Worm (Caenorhabditis elegans): ENCODE results near the gene denn-4.

The denn-4 gene

DNA sequence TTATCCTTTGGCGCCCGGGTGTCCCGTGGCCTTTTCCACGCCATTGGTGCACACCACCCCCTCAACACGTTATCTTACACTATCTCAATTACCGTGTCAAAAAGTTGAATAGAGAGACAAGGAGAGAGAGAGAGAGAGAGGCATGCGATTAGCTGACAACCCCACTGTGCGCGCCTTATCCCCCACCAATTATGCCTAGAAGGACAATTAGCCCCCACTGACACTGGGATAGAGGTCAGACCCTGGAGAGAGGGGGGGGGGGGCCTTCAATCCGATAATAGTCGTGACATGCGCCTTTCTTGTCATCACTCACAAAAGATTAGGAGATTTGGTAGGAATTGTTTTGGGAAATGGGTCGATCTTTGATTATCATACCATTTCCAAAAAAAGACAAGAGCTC, 27.7 kb upstream of the denn-4 start:
- TF ChIP-seq lin-14 (GFP tag; optimal IDR thresholded peaks at IDR 0.05) (peak; percentile 8), mab-9 (GFP tag; IDR thresholded peaks at IDR 0.05) (0 out of 2 replicates have a peak, but pooled peaks have one; percentile 8), nhr-85 (tag) (peak; percentile 69), ceh-88 (GFP tag; IDR thresholded peaks at IDR 0.05) (no peak), dpl-1 (GFP tag; optimal IDR thresholded peaks at IDR 0.05) (no peak), nhr-84 (tag; optimal IDR thresholded peaks at IDR 0.05) (no peak), lin-39 (tag; optimal IDR thresholded peaks at IDR 0.05) (no peak), jun-1 (tag; optimal IDR thresholded peaks at IDR 0.05) (no peak), alr-1 (tag; optimal IDR thresholded peaks at IDR 0.05; ENCODE audit: borderline replicate concordance) (no peak)

DNA sequence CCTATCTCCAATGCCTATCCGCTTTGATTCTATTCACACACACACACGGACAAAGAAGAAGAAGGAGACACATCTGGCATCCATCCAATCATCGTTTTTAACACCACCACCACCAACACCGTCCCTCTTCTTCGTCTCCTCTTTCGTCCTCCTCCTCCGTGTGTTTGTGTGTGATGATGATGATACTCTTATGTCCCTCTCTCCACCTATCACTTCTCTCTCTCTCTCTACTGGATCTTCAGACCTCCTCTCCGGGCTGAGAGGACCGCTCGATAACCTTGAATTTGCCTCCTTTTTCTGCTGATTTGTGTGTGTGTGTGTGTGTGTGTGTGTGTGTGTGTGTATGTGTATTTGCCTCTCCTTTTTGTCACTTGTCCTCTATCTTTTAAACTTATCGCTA, 22.8 kb upstream of the denn-4 start:
- TF ChIP-seq egl-27 (tag; optimal IDR thresholded peaks at IDR 0.05) = no peak
- no peak for TF ChIP-seq unc-130 (tag; optimal IDR thresholded peaks at IDR 0.05)
- TF ChIP-seq hpl-2 (GFP tag; optimal IDR thresholded peaks at IDR 0.05) = no peak
- TF ChIP-seq lsy-2 (tag; optimal IDR thresholded peaks at IDR 0.05) = peak in 1 of 2 experiments; percentile 27
- peak; percentile 17 for TF ChIP-seq rnt-1 (tag; optimal IDR thresholded peaks at IDR 0.05)
- peak; percentile 21 for TF ChIP-seq swsn-7 (tag; optimal IDR thresholded peaks at IDR 0.05)
- TF ChIP-seq tbx-2 (tag; optimal IDR thresholded peaks at IDR 0.05) = no peak
- TF ChIP-seq lin-13 (GFP tag; optimal IDR thresholded peaks at IDR 0.05) = no peak
- no peak for TF ChIP-seq sup-37 (GFP tag; optimal IDR thresholded peaks at IDR 0.05)
- no peak for TF ChIP-seq jun-1 (tag; optimal IDR thresholded peaks at IDR 0.05)
- no peak for TF ChIP-seq lir-3 (tag; optimal IDR thresholded peaks at IDR 0.05; ENCODE audit: poor library complexity)
- TF ChIP-seq nhr-90 (tag; optimal IDR thresholded peaks at IDR 0.05; ENCODE audit: poor library complexity) = peak; percentile 27
- peak; percentile 32 for TF ChIP-seq nhr-20 (tag; optimal IDR thresholded peaks at IDR 0.05)
- no peak for TF ChIP-seq hlh-17 (GFP tag; optimal IDR thresholded peaks at IDR 0.05; ENCODE audit: borderline replicate concordance)
- TF ChIP-seq xbp-1 (tag; optimal IDR thresholded peaks at IDR 0.05) = no peak
- TF ChIP-seq nhr-71 (tag; optimal IDR thresholded peaks at IDR 0.05) = peak; percentile 47
- no peak for TF ChIP-seq unc-30 (tag; optimal IDR thresholded peaks at IDR 0.05)
- no peak for TF ChIP-seq vab-15 (tag; optimal IDR thresholded peaks at IDR 0.05)
- TF ChIP-seq ets-5 (GFP tag; IDR thresholded peaks at IDR 0.05) = no peak
- peak; percentile 64 for TF ChIP-seq lin-14 (GFP tag; optimal IDR thresholded peaks at IDR 0.05)
- no peak for TF ChIP-seq nhr-19 (GFP tag; conservative IDR thresholded peaks at IDR 0.05)
- TF ChIP-seq snu-23 (GFP tag; optimal IDR thresholded peaks at IDR 0.05) = peak; percentile 60
- no peak for TF ChIP-seq fkh-10 (GFP tag; optimal IDR thresholded peaks at IDR 0.05)
- no peak for TF ChIP-seq ceh-90 (tag; optimal IDR thresholded peaks at IDR 0.05)
- TF ChIP-seq ceh-82 (tag; optimal IDR thresholded peaks at IDR 0.05) = no peak
- TF ChIP-seq mep-1 (tag; optimal IDR thresholded peaks at IDR 0.05) = peak; percentile 41
- TF ChIP-seq ztf-4 (tag; optimal IDR thresholded peaks at IDR 0.05) = no peak
- TF ChIP-seq nhr-84 (tag; optimal IDR thresholded peaks at IDR 0.05) = no peak
- TF ChIP-seq unc-62 (GFP tag; optimal IDR thresholded peaks at IDR 0.05) = no peak
- TF ChIP-seq zip-4 (GFP tag; optimal IDR thresholded peaks at IDR 0.05) = no peak
- no peak for TF ChIP-seq aha-1 (tag; optimal IDR thresholded peaks at IDR 0.05)
- TF ChIP-seq mdl-1 (tag; optimal IDR thresholded peaks at IDR 0.05) = no peak
- TF ChIP-seq hlh-4 (tag; optimal IDR thresholded peaks at IDR 0.05) = no peak
- peak; percentile 84 for TF ChIP-seq nhr-85 (tag)
- peak; percentile 10 for TF ChIP-seq fkh-4 (tag; optimal IDR thresholded peaks at IDR 0.05; ENCODE audit: borderline replicate concordance)
- TF ChIP-seq nhr-28 (tag; optimal IDR thresholded peaks at IDR 0.05) = no peak
- TF ChIP-seq lin-35 (GFP tag; optimal IDR thresholded peaks at IDR 0.05) = peak in 1 of 2 experiments; percentile 15
- TF ChIP-seq unc-86 (tag; optimal IDR thresholded peaks at IDR 0.05) = no peak
- no peak for TF ChIP-seq alr-1 (tag; optimal IDR thresholded peaks at IDR 0.05; ENCODE audit: borderline replicate concordance)
- TF ChIP-seq nhr-47 (tag; optimal IDR thresholded peaks at IDR 0.05) = no peak
- TF ChIP-seq fkh-8 (tag; optimal IDR thresholded peaks at IDR 0.05) = no peak
- no peak for TF ChIP-seq efl-1 (optimal IDR thresholded peaks at IDR 0.05)
- no peak for TF ChIP-seq efl-1 (GFP tag; optimal IDR thresholded peaks at IDR 0.05 in 1 of 2)
- peak; percentile 75 for TF ChIP-seq dsc-1 (tag; optimal IDR thresholded peaks at IDR 0.05)
- TF ChIP-seq pag-3 (tag; optimal IDR thresholded peaks at IDR 0.05; ENCODE audit: borderline replicate concordance, insufficient read depth) = no peak
- no peak for TF ChIP-seq zag-1 (tag; optimal IDR thresholded peaks at IDR 0.05)

All from whole organism, L1 larva.